Worm (Caenorhabditis elegans) whole organism, L4 larva: ENCODE data around the gene frpr-9.
A peak's percentile ranks its signal among the peaks of the same experiment; 100 is the strongest.

Source experiments
- D1046.2 ChIP-seq: fragments of 200-800 bp; sonication (Bioruptor generic); IDR thresholded peaks from 2 replicates; pipeline ENCODE4 v1.3.6; 2022; ENCODE audit warnings: missing genetic modification characterization, missing compliant biosample characterization
- F26F4.8 ChIP-seq: fragments of 200-800 bp; sonication (Bioruptor generic); conservative IDR thresholded peaks from 2 replicates; pipeline ENCODE4 v1.3.6; 2022; ENCODE audit warnings: missing genetic modification characterization, missing compliant biosample characterization
- F44E2.7 ChIP-seq: fragments of 200-800 bp; sonication (Bioruptor generic); IDR thresholded peaks from 2 replicates; pipeline ENCODE4 v2.1.2; 2022; ENCODE audit warnings: missing genetic modification characterization, missing compliant biosample characterization
- R02D3.7 ChIP-seq: fragments of 150-350 bp; sonication (generic microtip); optimal IDR thresholded peaks from 3 replicates; lab custom pipeline; 2014; ENCODE audit warnings: missing biosample characterization, missing genetic modification characterization
- T20F7.1 ChIP-seq: fragments of 200-800 bp; sonication (Bioruptor generic); optimal IDR thresholded peaks from 2 replicates; lab custom pipeline; 2018; ENCODE audit warnings: mild to moderate bottlenecking, missing genetic modification characterization, missing compliant biosample characterization
- T26A8.4 ChIP-seq: fragments of 200-800 bp; sonication (Bioruptor generic); IDR thresholded peaks from 2 replicates; pipeline ENCODE4 v1.3.6; 2022; ENCODE audit warnings: missing genetic modification characterization, missing compliant biosample characterization
- Y48G9A.11 ChIP-seq: fragments of 200-800 bp; sonication (Bioruptor generic); IDR thresholded peaks from 2 replicates; pipeline ENCODE4 v1.3.6; 2022; ENCODE audit warnings: missing genetic modification reagents, missing genetic modification characterization, missing compliant biosample characterization
- ZK337.2 ChIP-seq: fragments of 200-800 bp; sonication (Bioruptor generic); IDR thresholded peaks from 2 replicates; pipeline ENCODE4 v1.3.6; 2022; ENCODE audit warnings: missing genetic modification reagents, missing genetic modification characterization, missing compliant biosample characterization
- aly-2 ChIP-seq: sonication (generic microtip); optimal IDR thresholded peaks from 2 replicates; lab custom pipeline; 2018; ENCODE audit warnings: missing biosample characterization, missing genetic modification characterization
- arid-1 ChIP-seq: fragments of 200-800 bp; sonication (Bioruptor generic); conservative IDR thresholded peaks from 2 replicates; pipeline ENCODE4 v1.3.6; 2022; ENCODE audit warnings: missing genetic modification reagents, missing genetic modification characterization, missing compliant biosample characterization
- attf-4 ChIP-seq: sonication (generic microtip); optimal IDR thresholded peaks from 3 replicates; lab custom pipeline; 2017; ENCODE audit warnings: missing biosample characterization, missing genetic modification characterization
- ceh-20 ChIP-seq: fragments of 200-800 bp; sonication (Bioruptor generic); IDR thresholded peaks from 2 replicates; pipeline ENCODE4 v1.3.6; 2022; ENCODE audit warnings: missing genetic modification reagents, missing genetic modification characterization, missing compliant biosample characterization
- ceh-44 ChIP-seq: fragments of 200-800 bp; sonication (Bioruptor generic); IDR thresholded peaks from 2 replicates; pipeline ENCODE4 v1.3.6; 2022; ENCODE audit warnings: missing genetic modification reagents, missing genetic modification characterization, missing compliant biosample characterization
- ctbp-1 ChIP-seq: fragments of 200-800 bp; sonication (Bioruptor generic); IDR thresholded peaks from 2 replicates; pipeline ENCODE4 v1.3.6; 2022; ENCODE audit warnings: missing genetic modification reagents, missing genetic modification characterization, missing compliant biosample characterization
- daf-16 ChIP-seq, 3 experiments: sonication (generic microtip); optimal IDR thresholded peaks; 2 replicates each; lab custom pipeline; 2016 to 2017; ENCODE audit warnings: missing genetic modification characterization in 3 of 3, missing genetic modification reagents in 3 of 3, mild to moderate bottlenecking in 2 of 3, missing compliant biosample characterization in 2 of 3, missing biosample characterization in 1 of 3, moderate library complexity in 1 of 3
- dmd-8 ChIP-seq: fragments of 200-800 bp; sonication (Bioruptor generic); IDR thresholded peaks from 2 replicates; pipeline ENCODE4 v1.3.6; 2022; ENCODE audit warnings: missing genetic modification characterization, missing compliant biosample characterization
- dve-1 ChIP-seq: sonication (generic microtip); optimal IDR thresholded peaks from 2 replicates; lab custom pipeline; 2017; ENCODE audit warnings: antibody characterized with exemption, mild to moderate bottlenecking, missing genetic modification characterization, missing compliant biosample characterization; ENCODE audit not compliant: insufficient read depth
- egl-43 ChIP-seq: fragments of 200-800 bp; sonication (Bioruptor generic); IDR thresholded peaks from 2 replicates; pipeline ENCODE4 v1.3.6; 2022; ENCODE audit warnings: missing genetic modification reagents, missing genetic modification characterization, missing compliant biosample characterization
- hlh-11 ChIP-seq: fragments of 200-800 bp; sonication (Bioruptor generic); optimal IDR thresholded peaks from 2 replicates; lab custom pipeline; 2018; ENCODE audit warnings: mild to moderate bottlenecking, missing genetic modification characterization, missing compliant biosample characterization
- jun-1 ChIP-seq: fragments of 150-350 bp; optimal IDR thresholded peaks from 2 replicates; lab custom pipeline; 2014; ENCODE audit warnings: missing biosample characterization, missing genetic modification reagents, missing genetic modification characterization
- lim-7 ChIP-seq: fragments of 200-800 bp; sonication (Bioruptor generic); IDR thresholded peaks from 2 replicates; pipeline ENCODE4 v1.3.6; 2022; ENCODE audit warnings: missing genetic modification characterization, missing compliant biosample characterization
- lin-38 ChIP-seq: fragments of 200-800 bp; sonication (Bioruptor generic); IDR thresholded peaks from 2 replicates; pipeline ENCODE4 v1.3.6; 2022; ENCODE audit warnings: missing genetic modification reagents, missing genetic modification characterization, missing compliant biosample characterization
- lsy-2 ChIP-seq, 2 experiments: fragments of 150-350 bp in 1 of 2; sonication (generic microtip) in 1 of 2; optimal IDR thresholded peaks; 2 replicates each; lab custom pipeline; 2014 to 2017; ENCODE audit warnings: missing biosample characterization in 2 of 2, missing genetic modification characterization in 2 of 2
- madf-5 ChIP-seq, 2 experiments: fragments of 200-800 bp; sonication (Bioruptor generic); IDR thresholded peaks; 2 replicates each; pipeline ENCODE4 v1.3.6; 2022; ENCODE audit warnings: missing compliant biosample characterization in 2 of 2, missing genetic modification characterization in 2 of 2
- mdt-29 ChIP-seq: fragments of 200-800 bp; sonication (Bioruptor generic); IDR thresholded peaks from 2 replicates; pipeline ENCODE4 v1.3.6; 2022; ENCODE audit warnings: missing genetic modification reagents, missing genetic modification characterization, missing compliant biosample characterization
- mep-1 ChIP-seq: fragments of 150-350 bp; sonication (generic microtip); optimal IDR thresholded peaks from 3 replicates; lab custom pipeline; 2014; ENCODE audit warnings: missing biosample characterization, missing genetic modification characterization
- mes-2 ChIP-seq: sonication (generic microtip); optimal IDR thresholded peaks from 2 replicates; lab custom pipeline; 2016; ENCODE audit warnings: missing genotype, mild to moderate bottlenecking, missing genetic modification characterization, missing compliant biosample characterization; ENCODE audit not compliant: poor library complexity, severe bottlenecking
- nhr-102 ChIP-seq: sonication (generic microtip); optimal IDR thresholded peaks from 2 replicates; lab custom pipeline; 2016; ENCODE audit warnings: mild to moderate bottlenecking, missing genetic modification characterization, moderate library complexity, missing compliant biosample characterization
- nhr-11 ChIP-seq: fragments of 150-350 bp; optimal IDR thresholded peaks from 2 replicates; lab custom pipeline; 2014; ENCODE audit warnings: missing biosample characterization, missing genetic modification characterization
- nhr-111 ChIP-seq: fragments of 200-800 bp; sonication (Bioruptor generic); optimal IDR thresholded peaks from 2 replicates; lab custom pipeline; 2018; ENCODE audit warnings: mild to moderate bottlenecking, missing genetic modification characterization, missing compliant biosample characterization
- nhr-237 ChIP-seq: sonication (generic microtip); optimal IDR thresholded peaks from 2 replicates; lab custom pipeline; 2017; ENCODE audit warnings: missing biosample characterization, missing genetic modification characterization
- nhr-76 ChIP-seq: fragments of 150-350 bp; optimal IDR thresholded peaks from 2 replicates; lab custom pipeline; 2014; ENCODE audit warnings: missing biosample characterization, missing genetic modification characterization
- pha-4 ChIP-seq, 2 experiments: fragments of 150-350 bp in 1 of 2; fragments of 200-800 bp in 1 of 2; sonication (Bioruptor generic) in 1 of 2; IDR thresholded peaks in 1 of 2; optimal IDR thresholded peaks in 1 of 2; 2 replicates each; pipeline versions ENCODE4 v1.3.6 to Lab custom; 2014 to 2022; ENCODE audit warnings: missing genetic modification characterization in 2 of 2, missing genetic modification reagents in 2 of 2, missing biosample characterization in 1 of 2, missing compliant biosample characterization in 1 of 2
- sdz-12 ChIP-seq: fragments of 200-800 bp; sonication (Bioruptor generic); optimal IDR thresholded peaks from 2 replicates; lab custom pipeline; 2018; ENCODE audit warnings: mild to moderate bottlenecking, missing genetic modification characterization, missing compliant biosample characterization
- skn-1 ChIP-seq: fragments of 150-350 bp; optimal IDR thresholded peaks from 2 replicates; lab custom pipeline; 2014; ENCODE audit warnings: missing biosample characterization, missing genetic modification characterization
- snpc-1.2 ChIP-seq: fragments of 200-800 bp; sonication (Bioruptor generic); IDR thresholded peaks from 2 replicates; pipeline ENCODE4 v1.3.6; 2022; ENCODE audit warnings: missing genetic modification reagents, missing genetic modification characterization, missing compliant biosample characterization
- snpc-4 ChIP-seq: fragments of 150-350 bp; optimal IDR thresholded peaks from 2 replicates; lab custom pipeline; 2014; ENCODE audit warnings: missing biosample characterization, missing genetic modification characterization
- spr-3 ChIP-seq: fragments of 200-800 bp; sonication (Bioruptor generic); optimal IDR thresholded peaks from 2 replicates; lab custom pipeline; 2018; ENCODE audit warnings: mild to moderate bottlenecking, missing genetic modification characterization, missing compliant biosample characterization
- unc-130 ChIP-seq: sonication (generic microtip); optimal IDR thresholded peaks from 2 replicates; lab custom pipeline; 2016; ENCODE audit warnings: missing genetic modification reagents, missing genetic modification characterization, missing compliant biosample characterization
- unc-62 ChIP-seq, 3 experiments: fragments of 150-350 bp in 1 of 3; sonication (generic microtip); optimal IDR thresholded peaks in 2 of 3; peaks in 1 of 3; 1 replicate in 1 of 3; 2 replicates in 2 of 3; lab custom pipeline; 2014 to 2017; ENCODE audit warnings: missing biosample characterization in 3 of 3, missing genetic modification characterization in 3 of 3, missing genetic modification reagents in 3 of 3, missing genotype in 1 of 3
- zag-1 ChIP-seq: fragments of 150-350 bp; optimal IDR thresholded peaks from 2 replicates; lab custom pipeline; 2014; ENCODE audit warnings: missing biosample characterization, missing genetic modification characterization
- zfp-3 ChIP-seq: fragments of 200-800 bp; sonication (Bioruptor generic); conservative IDR thresholded peaks from 2 replicates; pipeline ENCODE4 v1.3.6; 2022; ENCODE audit warnings: missing genetic modification reagents, missing genetic modification characterization, missing compliant biosample characterization
- zip-11 ChIP-seq: fragments of 200-800 bp; sonication (Bioruptor generic); IDR thresholded peaks from 2 replicates; pipeline ENCODE4 v1.3.6; 2022; ENCODE audit warnings: missing genetic modification characterization, missing compliant biosample characterization
- zip-2 ChIP-seq: fragments of 150-350 bp; optimal IDR thresholded peaks from 2 replicates; lab custom pipeline; 2014; ENCODE audit warnings: missing biosample characterization, missing genetic modification characterization
- ztf-11 ChIP-seq: fragments of 150-350 bp; optimal IDR thresholded peaks from 2 replicates; lab custom pipeline; 2014; ENCODE audit warnings: missing biosample characterization, missing genetic modification characterization

frpr-9 gene

DNA sequence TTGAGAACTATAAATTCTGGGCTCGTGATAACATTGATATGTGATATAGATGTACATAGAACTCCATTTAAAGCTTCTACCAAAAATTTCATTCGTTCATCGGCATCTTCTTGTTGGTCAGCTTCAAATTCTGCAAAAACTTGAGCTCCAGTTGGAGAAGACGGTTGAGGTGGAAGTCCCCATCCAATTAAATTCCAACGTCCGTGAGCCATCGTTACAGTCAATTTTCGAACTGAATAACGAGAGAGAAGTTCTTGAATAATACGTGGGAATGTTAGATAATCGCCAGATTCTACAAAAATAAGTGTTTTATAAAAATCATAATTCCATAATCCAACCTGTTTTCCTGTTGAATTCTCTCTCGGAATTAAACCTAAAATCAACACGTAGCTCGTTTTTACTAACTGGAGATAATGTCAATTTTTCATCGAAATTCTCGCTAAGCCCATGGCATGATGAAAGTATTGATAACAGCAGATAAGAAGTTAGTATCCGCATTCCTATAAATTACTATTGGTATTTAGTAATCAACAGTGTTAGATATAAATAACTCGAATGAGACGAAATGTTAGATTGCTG is 33.5 kb upstream of the frpr-9 start, which contains the start of gene pigt-1:
pigt-1 (minus strand) TSS at position 500 of the 579 bp plus-strand sequence.
- TF ChIP-seq hlh-11 (tag; lab: Kevin White, UChicago) (peak; percentile 5), mes-2 (tag; lab: Kevin White, UChicago) (peak; percentile 50), lin-38 (peak; percentile 34; the same call in 1 of the 2 replicates), nhr-102 (tag; lab: Kevin White, UChicago) (peak; percentile 15), ctbp-1 (no peak), madf-5 (GFP tag; IDR thresholded peaks at IDR 0.05; lab: Robert Waterston, UW) (0 out of 4 replicates have a peak, but pooled peaks of 1 of the 2 experiments have one; percentile 48), Y48G9A.11 (GFP tag; lab: Robert Waterston, UW) (no peak), daf-16 (GFP tag; optimal IDR thresholded peaks at IDR 0.05; lab: Kevin White, UChicago) (peak; percentile 5 to 8), daf-16 (tag; optimal IDR thresholded peaks at IDR 0.05; lab: Kevin White, UChicago) (peak; percentile 63), T20F7.1 (GFP tag; lab: Kevin White, UChicago) (peak; percentile 45), dve-1 (peak; percentile 39), nhr-237 (no peak), lsy-2 (tag; optimal IDR thresholded peaks at IDR 0.05; lab: Kevin White, UChicago) (peak in 1 of 2 experiments; percentile 58), T26A8.4 (GFP tag; lab: Robert Waterston, UW) (peak; percentile 42; the same call in 1 of the 2 replicates), unc-62 (GFP tag; optimal IDR thresholded peaks at IDR 0.05 in 1 of 2; lab: Kevin White, UChicago) (peak in 1 of 2 experiments; percentile 58), unc-62 (tag; optimal IDR thresholded peaks at IDR 0.05; lab: Kevin White, UChicago) (no peak), zfp-3 (GFP tag; lab: Robert Waterston, UW) (peak; percentile 77; the same call in 1 of the 2 replicates)
- TF ChIP-seq, all 104 proteins: peak for 12

DNA sequence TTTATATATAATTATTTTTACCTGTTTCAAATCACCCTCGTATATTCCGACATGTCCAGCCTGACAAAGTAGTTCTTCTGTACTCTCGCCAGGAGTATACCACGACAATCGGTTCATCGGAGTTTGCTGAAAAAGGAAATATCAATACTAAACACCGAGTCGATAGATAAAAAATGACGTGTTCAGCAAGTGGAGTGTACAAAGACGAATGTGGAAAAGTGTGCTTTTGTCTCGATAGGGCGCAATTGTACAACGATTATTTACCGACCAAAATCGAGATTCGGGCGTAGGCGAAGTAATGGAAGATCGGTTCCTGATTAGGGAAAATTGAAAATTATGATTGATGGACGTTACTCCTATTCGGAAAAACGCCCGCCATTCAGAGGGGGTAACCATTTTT is 31.3 kb upstream of the frpr-9 start, which contains the start of gene vps-36:
vps-36 (minus strand) TSS at position 126 of the 400 bp plus-strand sequence.
- TF ChIP-seq skn-1 (no peak), unc-130 (GFP tag; lab: Kevin White, UChicago) (no peak), mes-2 (tag; lab: Kevin White, UChicago) (peak; percentile 55), mep-1 (tag; lab: Kevin White, UChicago) (peak; percentile 31), D1046.2 (no peak), snpc-4 (tag; lab: Kevin White, UChicago) (no peak), F44E2.7 (no peak), dmd-8 (GFP tag; lab: Robert Waterston, UW) (no peak), unc-62 (GFP tag; optimal IDR thresholded peaks at IDR 0.05 in 1 of 2; lab: Kevin White, UChicago) (no peak), unc-62 (tag; optimal IDR thresholded peaks at IDR 0.05; lab: Kevin White, UChicago) (no peak), F26F4.8 (GFP tag; lab: Robert Waterston, UW) (no peak), pha-4 (GFP tag; IDR thresholded peaks at IDR 0.05; lab: Robert Waterston, UW) (no peak), pha-4 (tag; optimal IDR thresholded peaks at IDR 0.05; lab: Kevin White, UChicago) (peak; percentile 27), jun-1 (no peak), T20F7.1 (GFP tag; lab: Kevin White, UChicago) (peak; percentile 36), ZK337.2 (no peak), ceh-20 (GFP tag; lab: Robert Waterston, UW) (no peak), nhr-76 (tag; lab: Kevin White, UChicago) (no peak), snpc-1.2 (GFP tag; lab: Robert Waterston, UW) (no peak), nhr-111 (no peak), zag-1 (tag; lab: Kevin White, UChicago) (no peak), dve-1 (peak; percentile 29), zip-2 (tag; lab: Kevin White, UChicago) (no peak), aly-2 (tag; lab: Kevin White, UChicago) (no peak), daf-16 (GFP tag; optimal IDR thresholded peaks at IDR 0.05; lab: Kevin White, UChicago) (no peak), daf-16 (tag; optimal IDR thresholded peaks at IDR 0.05; lab: Kevin White, UChicago) (peak; percentile 64), arid-1 (no peak), sdz-12 (no peak), attf-4 (no peak), zip-11 (GFP tag; lab: Robert Waterston, UW) (no peak), ceh-44 (GFP tag; lab: Robert Waterston, UW) (no peak), lim-7 (GFP tag; lab: Robert Waterston, UW) (no peak), spr-3 (no peak), egl-43 (GFP tag; lab: Robert Waterston, UW) (no peak), ztf-11 (no peak), nhr-11 (tag; lab: Kevin White, UChicago) (no peak), mdt-29 (GFP tag; lab: Robert Waterston, UW) (no peak), lsy-2 (tag; optimal IDR thresholded peaks at IDR 0.05; lab: Kevin White, UChicago) (no peak), R02D3.7 (tag; lab: Kevin White, UChicago) (no peak)
